Worm (Caenorhabditis elegans) whole organism, L4 larva: ENCODE measurements around the gene T01G1.4.
A peak's percentile ranks its signal among the peaks of the same experiment; 100 is the strongest.

ENCODE experiments used
- F10B5.3 ChIP-seq: sonication (generic microtip); optimal IDR thresholded peaks from 2 replicates; lab custom pipeline; 2016; ENCODE audit warnings: mild to moderate bottlenecking, missing genetic modification characterization, missing compliant biosample characterization
- F26F4.8 ChIP-seq: fragments of 200-800 bp; sonication (Bioruptor generic); conservative IDR thresholded peaks from 2 replicates; pipeline ENCODE4 v1.3.6; 2022; ENCODE audit warnings: missing genetic modification characterization, missing compliant biosample characterization
- F37D6.2 ChIP-seq: sonication (generic microtip); optimal IDR thresholded peaks from 2 replicates; lab custom pipeline; 2016; ENCODE audit warnings: mild to moderate bottlenecking, missing genetic modification characterization, missing compliant biosample characterization
- F44E2.7 ChIP-seq: fragments of 200-800 bp; sonication (Bioruptor generic); IDR thresholded peaks from 2 replicates; pipeline ENCODE4 v2.1.2; 2022; ENCODE audit warnings: missing genetic modification characterization, missing compliant biosample characterization
- F49E8.2 ChIP-seq: sonication (generic microtip); optimal IDR thresholded peaks from 2 replicates; lab custom pipeline; 2016; ENCODE audit warnings: missing compliant biosample characterization, mild to moderate bottlenecking, missing genetic modification characterization, borderline replicate concordance
- R02D3.7 ChIP-seq: fragments of 150-350 bp; sonication (generic microtip); optimal IDR thresholded peaks from 3 replicates; lab custom pipeline; 2014; ENCODE audit warnings: missing biosample characterization, missing genetic modification characterization
- T26A8.4 ChIP-seq: fragments of 200-800 bp; sonication (Bioruptor generic); IDR thresholded peaks from 2 replicates; pipeline ENCODE4 v1.3.6; 2022; ENCODE audit warnings: missing genetic modification characterization, missing compliant biosample characterization
- Y105C5A.15 ChIP-seq: fragments of 200-800 bp; sonication (Bioruptor generic); IDR thresholded peaks from 2 replicates; pipeline ENCODE4 v1.3.6; 2022; ENCODE audit warnings: missing genetic modification characterization, missing compliant biosample characterization
- Y48G9A.11 ChIP-seq: fragments of 200-800 bp; sonication (Bioruptor generic); IDR thresholded peaks from 2 replicates; pipeline ENCODE4 v1.3.6; 2022; ENCODE audit warnings: missing genetic modification reagents, missing genetic modification characterization, missing compliant biosample characterization
- ama-1 ChIP-seq: fragments of 150-350 bp; optimal IDR thresholded peaks from 2 replicates; lab custom pipeline; 2014; ENCODE audit warnings: inconsistent platforms, mixed read lengths
- attf-4 ChIP-seq: sonication (generic microtip); optimal IDR thresholded peaks from 3 replicates; lab custom pipeline; 2017; ENCODE audit warnings: missing biosample characterization, missing genetic modification characterization
- ceh-20 ChIP-seq: fragments of 200-800 bp; sonication (Bioruptor generic); IDR thresholded peaks from 2 replicates; pipeline ENCODE4 v1.3.6; 2022; ENCODE audit warnings: missing genetic modification reagents, missing genetic modification characterization, missing compliant biosample characterization
- ceh-32 ChIP-seq: sonication (generic microtip); optimal IDR thresholded peaks from 2 replicates; lab custom pipeline; 2016; ENCODE audit warnings: mild to moderate bottlenecking, missing genetic modification characterization, missing compliant biosample characterization; ENCODE audit not compliant: poor library complexity
- cey-2 ChIP-seq: sonication (generic microtip); optimal IDR thresholded peaks from 3 replicates; lab custom pipeline; 2017; ENCODE audit warnings: missing genetic modification characterization, mild to moderate bottlenecking, missing compliant biosample characterization, antibody characterized with exemption, borderline replicate concordance; ENCODE audit not compliant: insufficient read depth
- ctbp-1 ChIP-seq: fragments of 200-800 bp; sonication (Bioruptor generic); IDR thresholded peaks from 2 replicates; pipeline ENCODE4 v1.3.6; 2022; ENCODE audit warnings: missing genetic modification reagents, missing genetic modification characterization, missing compliant biosample characterization
- daf-16 ChIP-seq, 3 experiments: sonication (generic microtip); optimal IDR thresholded peaks; 2 replicates each; lab custom pipeline; 2016 to 2017; ENCODE audit warnings: missing genetic modification characterization in 3 of 3, missing genetic modification reagents in 3 of 3, mild to moderate bottlenecking in 2 of 3, missing compliant biosample characterization in 2 of 3, missing biosample characterization in 1 of 3, moderate library complexity in 1 of 3
- dmd-6 ChIP-seq: fragments of 200-800 bp; sonication (Bioruptor generic); IDR thresholded peaks from 2 replicates; pipeline ENCODE4 v1.3.6; 2022; ENCODE audit warnings: missing genetic modification reagents, missing genetic modification characterization, missing compliant biosample characterization
- dpl-1 ChIP-seq: fragments of 150-350 bp; optimal IDR thresholded peaks from 2 replicates; lab custom pipeline; 2014; ENCODE audit warnings: missing biosample characterization, missing genetic modification reagents, missing genetic modification characterization
- dve-1 ChIP-seq: sonication (generic microtip); optimal IDR thresholded peaks from 2 replicates; lab custom pipeline; 2017; ENCODE audit warnings: antibody characterized with exemption, mild to moderate bottlenecking, missing genetic modification characterization, missing compliant biosample characterization; ENCODE audit not compliant: insufficient read depth
- fos-1 ChIP-seq: fragments of 150-350 bp; optimal IDR thresholded peaks from 2 replicates; lab custom pipeline; 2014; ENCODE audit warnings: missing biosample characterization, missing genetic modification characterization
- hif-1 ChIP-seq, 2 experiments: sonication (generic microtip); optimal IDR thresholded peaks; 2 replicates each; lab custom pipeline; 2016 to 2017; ENCODE audit warnings: missing compliant biosample characterization in 2 of 2, missing genetic modification characterization in 2 of 2, missing genetic modification reagents in 2 of 2, missing genotype in 2 of 2, mild to moderate bottlenecking in 1 of 2
- hlh-30 ChIP-seq: sonication (generic microtip); optimal IDR thresholded peaks from 2 replicates; lab custom pipeline; 2017; ENCODE audit warnings: antibody characterized with exemption, mild to moderate bottlenecking, missing genetic modification characterization, missing compliant biosample characterization; ENCODE audit not compliant: insufficient read depth
- hmg-1.1 ChIP-seq: fragments of 200-800 bp; sonication (Bioruptor generic); IDR thresholded peaks from 2 replicates; pipeline ENCODE4 v1.3.6; 2022; ENCODE audit warnings: missing genetic modification reagents, missing genetic modification characterization, missing compliant biosample characterization
- lim-7 ChIP-seq: fragments of 200-800 bp; sonication (Bioruptor generic); IDR thresholded peaks from 2 replicates; pipeline ENCODE4 v1.3.6; 2022; ENCODE audit warnings: missing genetic modification characterization, missing compliant biosample characterization
- lin-13 ChIP-seq: fragments of 150-350 bp; optimal IDR thresholded peaks from 2 replicates; lab custom pipeline; 2014; ENCODE audit warnings: missing biosample characterization, missing genetic modification reagents, missing genetic modification characterization
- lin-15B ChIP-seq: fragments of 150-350 bp; sonication (generic microtip); optimal IDR thresholded peaks from 3 replicates; lab custom pipeline; 2014; ENCODE audit warnings: missing biosample characterization, missing genetic modification characterization
- lin-38 ChIP-seq: fragments of 200-800 bp; sonication (Bioruptor generic); IDR thresholded peaks from 2 replicates; pipeline ENCODE4 v1.3.6; 2022; ENCODE audit warnings: missing genetic modification reagents, missing genetic modification characterization, missing compliant biosample characterization
- lsy-2 ChIP-seq, 2 experiments: fragments of 150-350 bp in 1 of 2; sonication (generic microtip) in 1 of 2; optimal IDR thresholded peaks; 2 replicates each; lab custom pipeline; 2014 to 2017; ENCODE audit warnings: missing biosample characterization in 2 of 2, missing genetic modification characterization in 2 of 2
- madf-5 ChIP-seq, 2 experiments: fragments of 200-800 bp; sonication (Bioruptor generic); IDR thresholded peaks; 2 replicates each; pipeline ENCODE4 v1.3.6; 2022; ENCODE audit warnings: missing compliant biosample characterization in 2 of 2, missing genetic modification characterization in 2 of 2
- madf-9 ChIP-seq: fragments of 200-800 bp; sonication (Bioruptor generic); conservative IDR thresholded peaks from 2 replicates; pipeline ENCODE4 v1.3.6; 2022; ENCODE audit warnings: missing genetic modification reagents, missing genetic modification characterization, missing compliant biosample characterization
- mdt-29 ChIP-seq: fragments of 200-800 bp; sonication (Bioruptor generic); IDR thresholded peaks from 2 replicates; pipeline ENCODE4 v1.3.6; 2022; ENCODE audit warnings: missing genetic modification reagents, missing genetic modification characterization, missing compliant biosample characterization
- mep-1 ChIP-seq: fragments of 150-350 bp; sonication (generic microtip); optimal IDR thresholded peaks from 3 replicates; lab custom pipeline; 2014; ENCODE audit warnings: missing biosample characterization, missing genetic modification characterization
- mes-2 ChIP-seq: sonication (generic microtip); optimal IDR thresholded peaks from 2 replicates; lab custom pipeline; 2016; ENCODE audit warnings: missing genotype, mild to moderate bottlenecking, missing genetic modification characterization, missing compliant biosample characterization; ENCODE audit not compliant: poor library complexity, severe bottlenecking
- nhr-102 ChIP-seq: sonication (generic microtip); optimal IDR thresholded peaks from 2 replicates; lab custom pipeline; 2016; ENCODE audit warnings: mild to moderate bottlenecking, missing genetic modification characterization, moderate library complexity, missing compliant biosample characterization
- nhr-11 ChIP-seq: fragments of 150-350 bp; optimal IDR thresholded peaks from 2 replicates; lab custom pipeline; 2014; ENCODE audit warnings: missing biosample characterization, missing genetic modification characterization
- nhr-111 ChIP-seq: fragments of 200-800 bp; sonication (Bioruptor generic); optimal IDR thresholded peaks from 2 replicates; lab custom pipeline; 2018; ENCODE audit warnings: mild to moderate bottlenecking, missing genetic modification characterization, missing compliant biosample characterization
- nhr-28 ChIP-seq: fragments of 150-350 bp; optimal IDR thresholded peaks from 2 replicates; lab custom pipeline; 2014; ENCODE audit warnings: missing biosample characterization, missing genetic modification characterization
- nhr-42 ChIP-seq: fragments of 200-800 bp; sonication (Bioruptor generic); IDR thresholded peaks from 2 replicates; pipeline ENCODE4 v1.3.6; 2022; ENCODE audit warnings: missing genetic modification characterization, missing compliant biosample characterization
- nhr-6 ChIP-seq: fragments of 150-350 bp; optimal IDR thresholded peaks from 2 replicates; lab custom pipeline; 2014; ENCODE audit warnings: missing biosample characterization, missing genetic modification characterization
- nhr-77 ChIP-seq: fragments of 150-350 bp; optimal IDR thresholded peaks from 2 replicates; lab custom pipeline; 2014; ENCODE audit warnings: missing biosample characterization, missing genetic modification characterization
- rbr-2 ChIP-seq: sonication (generic microtip); optimal IDR thresholded peaks from 2 replicates; lab custom pipeline; 2016; ENCODE audit warnings: missing genotype, missing genetic modification characterization, missing compliant biosample characterization
- saeg-2 ChIP-seq: fragments of 200-800 bp; sonication (Bioruptor generic); IDR thresholded peaks from 2 replicates; pipeline ENCODE4 v1.3.6; 2022; ENCODE audit warnings: missing genetic modification reagents, missing genetic modification characterization, missing compliant biosample characterization
- sdz-12 ChIP-seq: fragments of 200-800 bp; sonication (Bioruptor generic); optimal IDR thresholded peaks from 2 replicates; lab custom pipeline; 2018; ENCODE audit warnings: mild to moderate bottlenecking, missing genetic modification characterization, missing compliant biosample characterization
- tag-97 ChIP-seq: fragments of 200-800 bp; sonication (Bioruptor generic); IDR thresholded peaks from 2 replicates; pipeline ENCODE4 v1.3.6; 2022; ENCODE audit warnings: missing genetic modification characterization, missing compliant biosample characterization
- unc-130 ChIP-seq: sonication (generic microtip); optimal IDR thresholded peaks from 2 replicates; lab custom pipeline; 2016; ENCODE audit warnings: missing genetic modification reagents, missing genetic modification characterization, missing compliant biosample characterization
- unc-39 ChIP-seq: sonication (generic microtip); optimal IDR thresholded peaks from 2 replicates; lab custom pipeline; 2017; ENCODE audit warnings: missing biosample characterization, missing genetic modification characterization
- ztf-7 ChIP-seq: fragments of 150-350 bp; optimal IDR thresholded peaks from 2 replicates; lab custom pipeline; 2014; ENCODE audit warnings: missing biosample characterization, missing genetic modification characterization

T01G1.4 gene

DNA sequence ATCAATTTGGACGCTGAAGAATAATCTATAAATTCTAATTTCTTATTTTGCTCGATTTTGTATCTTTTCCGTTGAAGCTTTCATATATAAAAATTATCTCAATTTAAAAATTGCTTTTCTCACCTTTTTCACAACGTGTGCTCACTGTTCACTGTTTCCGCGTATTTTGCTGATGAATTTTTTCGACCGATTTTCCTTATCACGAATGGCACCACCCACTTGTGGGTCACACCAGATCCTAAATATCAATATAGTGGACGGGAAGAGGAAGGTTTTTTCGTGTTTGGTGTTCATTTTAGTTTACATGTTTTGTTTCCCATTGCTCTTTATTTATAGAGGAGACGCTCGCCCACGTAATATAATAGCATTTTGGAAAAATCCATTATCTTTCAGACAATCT, 45.6 kb downstream of the T01G1.4 start:
- no peak for TF ChIP-seq ctbp-1
- no peak for TF ChIP-seq dpl-1 (GFP tag; lab: Kevin White, UChicago)
- TF ChIP-seq lim-7 (GFP tag; lab: Robert Waterston, UW) = no peak
- no peak for TF ChIP-seq ceh-20
- no peak for TF ChIP-seq hmg-1.1 (GFP tag; lab: Robert Waterston, UW)
- TF ChIP-seq, all 104 proteins: peak for 0

DNA sequence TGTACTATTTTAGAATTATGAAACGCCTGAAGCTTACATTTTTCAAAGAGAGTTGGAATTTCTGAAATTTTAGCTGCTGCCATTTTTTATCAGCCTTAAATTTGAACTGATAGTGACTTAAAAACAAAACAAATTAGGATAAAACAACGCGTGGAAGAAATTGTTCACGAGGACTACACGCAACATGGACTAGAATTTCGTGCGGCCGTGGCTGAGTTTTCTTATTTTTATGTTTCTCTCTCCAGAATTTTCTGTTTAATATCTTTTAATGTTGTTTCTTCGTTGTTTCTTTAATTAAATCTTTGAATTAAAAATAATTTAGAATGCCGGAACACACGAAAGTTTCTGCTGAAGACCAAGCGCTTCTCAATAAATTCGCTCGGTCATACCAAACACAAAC, 46.4 kb downstream of the T01G1.4 start, which contains the start of the genes B0035.3, B0035.22 and pfd-4:
Gene B0035.3, minus strand, starts transcription at position 114 of the 400 bp plus-strand sequence.
Gene B0035.22, plus strand, starts transcription at position 269 of the 400 bp plus-strand sequence.
Gene pfd-4, plus strand, starts transcription at position 323 of the 400 bp plus-strand sequence.
- TF ChIP-seq sdz-12 (no peak), F37D6.2 (tag; lab: Kevin White, UChicago) (no peak), tag-97 (GFP tag; lab: Robert Waterston, UW) (no peak), nhr-6 (tag; lab: Kevin White, UChicago) (no peak), lin-13 (GFP tag; lab: Kevin White, UChicago) (no peak), mdt-29 (GFP tag; lab: Robert Waterston, UW) (no peak), lin-38 (GFP tag; lab: Robert Waterston, UW) (peak; percentile 43), cey-2 (tag; lab: Kevin White, UChicago) (no peak), nhr-102 (no peak), attf-4 (no peak), nhr-111 (GFP tag; lab: Kevin White, UChicago) (no peak), Y105C5A.15 (GFP tag; lab: Robert Waterston, UW) (no peak), ztf-7 (no peak), F10B5.3 (no peak), dmd-6 (peak; percentile 23; the same call in 1 of the 2 replicates), hlh-30 (peak; percentile 32), mep-1 (tag; lab: Kevin White, UChicago) (peak; percentile 46), daf-16 (GFP tag; optimal IDR thresholded peaks at IDR 0.05; lab: Kevin White, UChicago) (no peak), daf-16 (tag; optimal IDR thresholded peaks at IDR 0.05; lab: Kevin White, UChicago) (peak; percentile 62), lin-15B (tag; lab: Kevin White, UChicago) (no peak), dve-1 (tag; lab: Kevin White, UChicago) (peak; percentile 63), saeg-2 (GFP tag; lab: Robert Waterston, UW) (no peak), dpl-1 (GFP tag; lab: Kevin White, UChicago) (peak; percentile 59), unc-130 (GFP tag; lab: Kevin White, UChicago) (peak; percentile 74), nhr-11 (tag; lab: Kevin White, UChicago) (no peak), rbr-2 (tag; lab: Kevin White, UChicago) (peak; percentile 29), lsy-2 (tag; optimal IDR thresholded peaks at IDR 0.05; lab: Kevin White, UChicago) (peak in 1 of 2 experiments; percentile 80), mes-2 (tag; lab: Kevin White, UChicago) (peak; percentile 97), F44E2.7 (no peak), hif-1 (tag; optimal IDR thresholded peaks at IDR 0.05; lab: Kevin White, UChicago) (peak in 1 of 2 experiments; percentile 72), nhr-42 (GFP tag; lab: Robert Waterston, UW) (no peak), F49E8.2 (tag; lab: Kevin White, UChicago) (no peak)

DNA sequence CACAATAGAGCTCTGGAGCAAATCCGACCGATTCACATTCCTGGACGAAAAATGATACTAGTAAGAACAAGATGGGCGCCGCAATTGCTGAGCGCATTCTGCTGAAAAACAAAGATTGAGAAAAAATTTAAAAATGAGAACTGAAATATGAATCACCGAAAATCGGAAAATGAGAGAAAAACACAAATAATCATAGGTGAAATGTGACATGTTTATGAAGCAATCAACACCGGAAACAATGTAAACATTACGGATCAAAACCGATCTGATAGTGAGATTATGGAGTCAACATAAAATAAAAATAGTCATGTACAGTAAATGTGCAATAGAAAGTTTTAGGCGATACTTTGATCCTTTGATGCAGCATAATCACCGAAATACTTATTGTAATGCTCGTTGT, 47.4 kb downstream of the T01G1.4 start, which contains the start of gene dnj-2:
Gene dnj-2, minus strand, starts transcription at position 101 of the 400 bp plus-strand sequence.
- TF ChIP-seq nhr-77 = no peak
- no peak for TF ChIP-seq madf-5 (GFP tag; IDR thresholded peaks at IDR 0.05; lab: Robert Waterston, UW)
- no peak for TF ChIP-seq ceh-32 (tag; lab: Kevin White, UChicago)
- TF ChIP-seq R02D3.7 = no peak
- TF ChIP-seq F44E2.7 = no peak
- no peak for TF ChIP-seq madf-9 (GFP tag; lab: Robert Waterston, UW)
- no peak for TF ChIP-seq nhr-28
- TF ChIP-seq F26F4.8 = no peak
- no peak for TF ChIP-seq dve-1 (tag; lab: Kevin White, UChicago)
- TF ChIP-seq T26A8.4 = no peak
- TF ChIP-seq nhr-11 (tag; lab: Kevin White, UChicago) = no peak
- no peak for TF ChIP-seq unc-39 (tag; lab: Kevin White, UChicago)
- no peak for TF ChIP-seq ama-1
- no peak for TF ChIP-seq Y48G9A.11
- no peak for TF ChIP-seq fos-1
- no peak for TF ChIP-seq dmd-6
- no peak for TF ChIP-seq nhr-6 (tag; lab: Kevin White, UChicago)
